Worm (Caenorhabditis elegans) whole organism, early embryonic: Measurements from ENCODE around the gene nspg-4.

Experiments
- B0310.2 ChIP-seq: sonication (generic microtip); optimal IDR thresholded peaks from 2 replicates; lab custom pipeline; 2016; ENCODE audit warnings: mild to moderate bottlenecking, missing genetic modification characterization, missing compliant biosample characterization
- F13C5.2 ChIP-seq: sonication (generic microtip); optimal IDR thresholded peaks from 2 replicates; lab custom pipeline; 2017; ENCODE audit warnings: mild to moderate bottlenecking, missing genetic modification characterization, inconsistent platforms, missing compliant biosample characterization
- aly-1 ChIP-seq: sonication (generic microtip); optimal IDR thresholded peaks from 2 replicates; lab custom pipeline; 2016; ENCODE audit warnings: missing genetic modification characterization, missing compliant biosample characterization
- ama-1 ChIP-seq: fragments of 150-350 bp; optimal IDR thresholded peaks from 2 replicates; lab custom pipeline; 2014
- ceh-13 ChIP-seq: fragments of 200-800 bp; sonication (Bioruptor generic); optimal IDR thresholded peaks from 2 replicates; lab custom pipeline; 2018; ENCODE audit warnings: mild to moderate bottlenecking, missing genetic modification characterization, missing compliant biosample characterization
- ceh-36 ChIP-seq: sonication (generic microtip); optimal IDR thresholded peaks from 2 replicates; lab custom pipeline; 2016; ENCODE audit warnings: missing genetic modification characterization, inconsistent platforms, missing compliant biosample characterization
- ets-7 ChIP-seq: sonication (generic microtip); optimal IDR thresholded peaks from 2 replicates; lab custom pipeline; 2016; ENCODE audit warnings: missing genotype, missing genetic modification characterization, missing compliant biosample characterization
- flt-1 ChIP-seq: fragments of 200-800 bp; sonication (Bioruptor generic); IDR thresholded peaks from 2 replicates; pipeline ENCODE4 v1.3.6; 2022; ENCODE audit warnings: missing genetic modification characterization, missing compliant biosample characterization
- hmbx-1 ChIP-seq: sonication (generic microtip); optimal IDR thresholded peaks from 2 replicates; lab custom pipeline; 2016; ENCODE audit warnings: mild to moderate bottlenecking, missing genetic modification characterization, missing compliant biosample characterization
- hmg-4 ChIP-seq: fragments of 200-800 bp; sonication (Bioruptor generic); optimal IDR thresholded peaks from 2 replicates; lab custom pipeline; 2018; ENCODE audit warnings: mild to moderate bottlenecking, missing genetic modification characterization, missing compliant biosample characterization
- hnd-1 ChIP-seq: sonication (generic microtip); optimal IDR thresholded peaks from 2 replicates; lab custom pipeline; 2016; ENCODE audit warnings: missing genetic modification characterization, missing compliant biosample characterization
- pes-1 ChIP-seq: fragments of 200-800 bp; sonication (Bioruptor generic); IDR thresholded peaks from 2 replicates; pipeline ENCODE4 v1.3.6; 2022; ENCODE audit warnings: missing genetic modification reagents, missing genetic modification characterization, missing compliant biosample characterization
- scrt-1 ChIP-seq: fragments of 200-800 bp; sonication (Bioruptor generic); IDR thresholded peaks from 2 replicates; pipeline ENCODE4 v1.3.6; 2022; ENCODE audit warnings: missing genetic modification characterization, missing compliant biosample characterization
- sea-1 ChIP-seq: fragments of 200-800 bp; sonication (Bioruptor generic); conservative IDR thresholded peaks from 2 replicates; pipeline ENCODE4 v1.3.6; 2022; ENCODE audit warnings: missing genetic modification characterization, missing compliant biosample characterization
- tbx-11 ChIP-seq: fragments of 200-800 bp; sonication (Bioruptor generic); IDR thresholded peaks from 2 replicates; pipeline ENCODE4 v1.3.6; 2022; ENCODE audit warnings: missing genetic modification characterization, missing compliant biosample characterization
- tbx-37 ChIP-seq: fragments of 200-800 bp; sonication (Bioruptor generic); conservative IDR thresholded peaks from 2 replicates; pipeline ENCODE4 v1.3.6; 2022; ENCODE audit warnings: missing genetic modification reagents, missing genetic modification characterization, missing compliant biosample characterization
- tra-4 ChIP-seq: sonication (generic microtip); optimal IDR thresholded peaks from 2 replicates; lab custom pipeline; 2017; ENCODE audit warnings: missing genetic modification characterization, missing compliant biosample characterization

nspg-4 gene

ce11 chrX:3332824-3333223, 17.4 kb downstream of the nspg-4 start, which contains the start of gene F11D5.1:
F11D5.1 (plus strand) TSS chrX:3333124.
- TF ChIP-seq tbx-11 (GFP tag; lab: Robert Waterston, UW), result no peak
- no peak for TF ChIP-seq scrt-1 (GFP tag; lab: Robert Waterston, UW)
- no peak for TF ChIP-seq ama-1 (lab: Kevin White, UChicago)
- no peak for TF ChIP-seq aly-1 (tag; lab: Kevin White, UChicago)
- TF ChIP-seq hnd-1 (tag; lab: Kevin White, UChicago), result no peak
- TF ChIP-seq sea-1 (GFP tag; lab: Robert Waterston, UW), result no peak
- no peak for TF ChIP-seq flt-1 (GFP tag; lab: Robert Waterston, UW)
- no peak for TF ChIP-seq hmbx-1 (tag; lab: Kevin White, UChicago)
- TF ChIP-seq B0310.2 (tag; lab: Kevin White, UChicago), result no peak
- TF ChIP-seq tbx-37 (GFP tag; lab: Robert Waterston, UW), result no peak
- TF ChIP-seq hmg-4 (GFP tag; lab: Kevin White, UChicago), result no peak
- TF ChIP-seq ceh-36, result no peak
- TF ChIP-seq ets-7 (tag; lab: Kevin White, UChicago), result no peak
- TF ChIP-seq pes-1 (GFP tag; lab: Robert Waterston, UW), result no peak
- no peak for TF ChIP-seq ceh-13 (GFP tag; lab: Kevin White, UChicago)
- no peak for TF ChIP-seq F13C5.2 (tag; lab: Kevin White, UChicago)
- TF ChIP-seq tra-4 (tag; lab: Kevin White, UChicago), result no peak

- TF ChIP-seq hnd-1 (tag; lab: Kevin White, UChicago), result no peak
- TF ChIP-seq pes-1 (GFP tag; lab: Robert Waterston, UW), result no peak
- no peak for TF ChIP-seq ceh-13 (GFP tag; lab: Kevin White, UChicago)
- TF ChIP-seq ama-1 (lab: Kevin White, UChicago), result no peak
- TF ChIP-seq scrt-1 (GFP tag; lab: Robert Waterston, UW), result no peak
- TF ChIP-seq ceh-36, result no peak
- TF ChIP-seq F13C5.2 (tag; lab: Kevin White, UChicago), result no peak
- TF ChIP-seq sea-1 (GFP tag; lab: Robert Waterston, UW), result no peak
- TF ChIP-seq hmbx-1 (tag; lab: Kevin White, UChicago), result no peak
- no peak for TF ChIP-seq tra-4 (tag; lab: Kevin White, UChicago)
- TF ChIP-seq flt-1 (GFP tag; lab: Robert Waterston, UW), result no peak
- TF ChIP-seq aly-1 (tag; lab: Kevin White, UChicago), result no peak
- TF ChIP-seq B0310.2 (tag; lab: Kevin White, UChicago), result no peak
- TF ChIP-seq ets-7 (tag; lab: Kevin White, UChicago), result no peak
- TF ChIP-seq tbx-11 (GFP tag; lab: Robert Waterston, UW), result no peak
- no peak for TF ChIP-seq hmg-4 (GFP tag; lab: Kevin White, UChicago)
- TF ChIP-seq tbx-37 (GFP tag; lab: Robert Waterston, UW), result no peak
These were observed 24.0 kb downstream of the nspg-4 start, which contains the start of gene F11D5.6 for ce11 chrX:3326175-3326574. F11D5.6 (minus strand) TSS chrX:3326275.

ce11 chrX:3316830-3317229, 33.4 kb downstream of the nspg-4 start:
- TF ChIP-seq B0310.2 (tag; lab: Kevin White, UChicago) (no peak), ets-7 (tag; lab: Kevin White, UChicago) (no peak), sea-1 (GFP tag; lab: Robert Waterston, UW) (no peak), tbx-37 (GFP tag; lab: Robert Waterston, UW) (no peak), ama-1 (lab: Kevin White, UChicago) (no peak), ceh-36 (peak; percentile 17), hnd-1 (tag; lab: Kevin White, UChicago) (no peak)

ce11 chrX:3315891-3316657, 34.1 kb downstream of the nspg-4 start:
- no peak for TF ChIP-seq F13C5.2 (tag; lab: Kevin White, UChicago)
- TF ChIP-seq ceh-36, result no peak
- TF ChIP-seq hmbx-1 (tag; lab: Kevin White, UChicago), result no peak
- no peak for TF ChIP-seq hmg-4 (GFP tag; lab: Kevin White, UChicago)
- TF ChIP-seq tbx-37 (GFP tag; lab: Robert Waterston, UW), result no peak
- TF ChIP-seq ama-1 (lab: Kevin White, UChicago), result no peak
- TF ChIP-seq hnd-1 (tag; lab: Kevin White, UChicago), result no peak
- TF ChIP-seq flt-1 (GFP tag; lab: Robert Waterston, UW), result no peak
- no peak for TF ChIP-seq pes-1 (GFP tag; lab: Robert Waterston, UW)

- TF ChIP-seq tbx-11 (GFP tag; lab: Robert Waterston, UW), result no peak
These were observed 35.2 kb downstream of the nspg-4 start, which contains the start of gene ddr-2 for ce11 chrX:3315014-3315413. ddr-2 (plus strand) TSS chrX:3315314.

DNA sequence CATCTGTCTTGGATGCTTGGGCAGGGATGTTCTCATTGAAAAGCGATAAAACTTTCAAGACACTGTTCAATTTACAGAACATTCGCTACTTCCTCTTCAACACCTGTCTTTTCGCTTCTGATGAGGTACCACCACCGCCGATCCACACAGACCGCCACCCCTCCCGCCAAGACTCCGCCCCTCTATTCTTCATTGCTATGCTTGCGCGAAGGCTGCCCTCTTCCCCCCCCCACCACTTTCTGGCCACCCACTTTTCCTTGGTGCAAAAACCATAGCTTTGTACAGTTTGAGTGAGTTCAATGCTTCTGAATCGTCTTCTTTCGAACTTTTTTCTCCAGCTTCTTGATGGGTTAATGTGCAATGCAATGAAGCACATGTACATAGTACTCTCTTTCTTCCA, 36.3 kb downstream of the nspg-4 start:
- TF ChIP-seq scrt-1 (GFP tag; lab: Robert Waterston, UW), result no peak
- no peak for TF ChIP-seq tbx-11 (GFP tag; lab: Robert Waterston, UW)
- TF ChIP-seq F13C5.2 (tag; lab: Kevin White, UChicago), result peak; percentile 21
- TF ChIP-seq hnd-1 (tag; lab: Kevin White, UChicago), result no peak

DNA sequence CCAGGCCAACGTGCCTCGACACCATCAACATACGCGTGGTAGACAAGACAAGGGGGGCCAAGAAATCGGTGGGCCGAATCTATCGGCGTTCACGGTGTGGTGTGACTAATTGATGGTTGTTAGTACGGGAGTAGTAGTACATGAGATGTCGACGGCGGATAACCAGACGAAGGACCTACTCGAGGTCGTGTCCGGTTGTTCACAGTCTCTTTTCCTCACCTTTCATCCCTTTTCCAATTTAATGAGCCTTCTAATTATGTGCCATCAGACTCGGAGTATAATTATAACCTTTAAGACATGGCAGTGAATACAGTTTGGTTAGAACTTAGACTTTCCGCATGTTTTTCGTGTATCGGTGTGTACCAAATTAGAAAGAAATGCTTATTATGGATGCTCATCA, 39.5 kb downstream of the nspg-4 start:
- TF ChIP-seq sea-1 (GFP tag; lab: Robert Waterston, UW) (no peak), aly-1 (tag; lab: Kevin White, UChicago) (no peak), hmbx-1 (tag; lab: Kevin White, UChicago) (no peak), B0310.2 (tag; lab: Kevin White, UChicago) (no peak), tbx-37 (GFP tag; lab: Robert Waterston, UW) (no peak), ama-1 (lab: Kevin White, UChicago) (no peak), hmg-4 (GFP tag; lab: Kevin White, UChicago) (no peak), ceh-36 (no peak), F13C5.2 (tag; lab: Kevin White, UChicago) (no peak), hnd-1 (tag; lab: Kevin White, UChicago) (no peak), pes-1 (GFP tag; lab: Robert Waterston, UW) (no peak), tbx-11 (GFP tag; lab: Robert Waterston, UW) (no peak), scrt-1 (GFP tag; lab: Robert Waterston, UW) (no peak)
